Worm (Caenorhabditis elegans) whole organism, late embryonic: ENCODE measurements around the gene D1086.18.

ENCODE experiments used
- T23F11.4 ChIP-seq: fragments of 200-800 bp; sonication (Bioruptor generic); optimal IDR thresholded peaks from 2 replicates; lab custom pipeline; 2018; ENCODE audit warnings: mild to moderate bottlenecking, missing genetic modification characterization, missing compliant biosample characterization
- pag-3 ChIP-seq: sonication (generic microtip); optimal IDR thresholded peaks from 2 replicates; lab custom pipeline; 2016; ENCODE audit warnings: missing compliant biosample characterization, missing genetic modification characterization, borderline replicate concordance
- sox-2 ChIP-seq: fragments of 200-800 bp; sonication (Bioruptor generic); IDR thresholded peaks from 2 replicates; pipeline ENCODE4 v1.3.6; 2022; ENCODE audit warnings: missing genetic modification reagents, missing genetic modification characterization, missing compliant biosample characterization

- no peak for TF ChIP-seq pag-3
- TF ChIP-seq sox-2 (GFP tag; lab: Robert Waterston, UW), result no peak
- no peak for TF ChIP-seq T23F11.4 (GFP tag; lab: Kevin White, UChicago)
Observed at ce11 chrV:14064422-14064821, 21.3 kb upstream of the D1086.18 start, which contains the start of gene D1086.21.
